Fruit fly (Drosophila melanogaster) whole organism, embryonic: Measurements from ENCODE around the gene CG14431.

Experiments
- Ada2b ChIP-seq: fragments of 200-800 bp; sonication (Bioruptor generic); IDR thresholded peaks from 2 replicates; pipeline ENCODE4 v1.3.6; 2022; ENCODE audit warnings: missing biosample characterization, missing genetic modification characterization
- Aef1 ChIP-seq: fragments of 200-800 bp; sonication (Bioruptor generic); IDR thresholded peaks from 3 replicates; pipeline ENCODE4 v1.3.6; 2022; ENCODE audit warnings: missing biosample characterization, missing genetic modification characterization
- Awh ChIP-seq: fragments of 200-800 bp; sonication (Bioruptor generic); IDR thresholded peaks from 2 replicates; pipeline ENCODE4, ENCODE4 v1.3.6; 2022; ENCODE audit warnings: missing biosample characterization, missing genetic modification characterization
- B-H1 ChIP-seq: fragments of 200-800 bp; sonication (Bioruptor generic); IDR thresholded peaks from 3 replicates; pipeline ENCODE4 v1.3.6; 2022; ENCODE audit warnings: missing biosample characterization, missing genetic modification characterization
- Bgb ChIP-seq: fragments of 200-800 bp; sonication (Bioruptor generic); IDR thresholded peaks from 2 replicates; pipeline ENCODE4 v1.3.6; 2022; ENCODE audit warnings: missing biosample characterization, missing genetic modification characterization; ENCODE audit not compliant: partially characterized antibody
- CG13424 ChIP-seq: fragments of 200-800 bp; sonication (Bioruptor generic); optimal IDR thresholded peaks from 2 replicates; lab custom pipeline; 2019; ENCODE audit warnings: missing biosample characterization, mild to moderate bottlenecking, missing genetic modification characterization, moderate library complexity
- CG14860 ChIP-seq: fragments of 200-800 bp; sonication (Bioruptor generic); IDR thresholded peaks from 3 replicates; pipeline ENCODE4 v1.3.6; 2022; ENCODE audit warnings: missing biosample characterization, missing genetic modification characterization; ENCODE audit not compliant: partially characterized antibody
- CG1647 ChIP-seq: fragments of 200-800 bp; sonication (Bioruptor generic); optimal IDR thresholded peaks from 3 replicates; lab custom pipeline; 2016; ENCODE audit warnings: missing biosample characterization, missing genetic modification characterization
- CG17359 ChIP-seq: fragments of 200-800 bp; sonication (Bioruptor generic); optimal IDR thresholded peaks from 3 replicates; lab custom pipeline; 2018; ENCODE audit warnings: missing biosample characterization, mild to moderate bottlenecking, missing genetic modification characterization, moderate library complexity
- CG18619 ChIP-seq: fragments of 200-800 bp; sonication (Bioruptor generic); optimal IDR thresholded peaks from 3 replicates; lab custom pipeline; 2017; ENCODE audit warnings: missing biosample characterization, mild to moderate bottlenecking, missing genetic modification characterization
- CG2129 ChIP-seq: fragments of 200-800 bp; sonication (Bioruptor generic); IDR thresholded peaks from 2 replicates; pipeline ENCODE4 v1.3.6; 2022; ENCODE audit warnings: missing biosample characterization, missing genetic modification characterization; ENCODE audit not compliant: partially characterized antibody
- CG2678 ChIP-seq: fragments of 200-800 bp; sonication (Bioruptor generic); optimal IDR thresholded peaks from 3 replicates; lab custom pipeline; 2019; ENCODE audit warnings: missing biosample characterization, mild to moderate bottlenecking, missing genetic modification characterization, moderate library complexity
- CG2889 ChIP-seq: fragments of 200-800 bp; sonication (Bioruptor generic); IDR thresholded peaks from 3 replicates; pipeline ENCODE4 v1.3.6; 2022; ENCODE audit warnings: missing biosample characterization, missing genetic modification characterization
- CG31388 ChIP-seq: fragments of 200-800 bp; sonication (Bioruptor generic); optimal IDR thresholded peaks from 2 replicates; lab custom pipeline; 2016; ENCODE audit warnings: missing biosample characterization, missing genetic modification characterization
- CG33557 ChIP-seq: fragments of 200-800 bp; sonication (Bioruptor generic); optimal IDR thresholded peaks from 2 replicates; lab custom pipeline; 2019; ENCODE audit warnings: missing biosample characterization, mild to moderate bottlenecking, missing genetic modification characterization, moderate library complexity
- CG34422 ChIP-seq: fragments of 200-800 bp; sonication (Bioruptor generic); IDR thresholded peaks from 3 replicates; pipeline ENCODE4 v1.3.6; 2022; ENCODE audit warnings: missing biosample characterization, missing genetic modification characterization
- CG3995 ChIP-seq: fragments of 200-800 bp; sonication (Bioruptor generic); optimal IDR thresholded peaks from 3 replicates; lab custom pipeline; 2016; ENCODE audit warnings: missing biosample characterization, missing genetic modification characterization
- CG5180 ChIP-seq: fragments of 200-800 bp; sonication (Bioruptor generic); optimal IDR thresholded peaks from 3 replicates; lab custom pipeline; 2017; ENCODE audit warnings: missing biosample characterization, missing genetic modification characterization, mild to moderate bottlenecking, moderate library complexity, missing genetic modification reagents
- CG6689 ChIP-seq: fragments of 200-800 bp; sonication (Bioruptor generic); IDR thresholded peaks from 2 replicates; pipeline ENCODE4 v1.3.6; 2022; ENCODE audit warnings: missing biosample characterization, missing genetic modification characterization
- CG7357 ChIP-seq: fragments of 200-800 bp; sonication (Bioruptor generic); IDR thresholded peaks from 3 replicates; pipeline ENCODE4 v1.3.6; 2022; ENCODE audit warnings: missing biosample characterization, missing genetic modification characterization
- CG9727 ChIP-seq: fragments of 200-800 bp; sonication (Bioruptor generic); optimal IDR thresholded peaks from 3 replicates; lab custom pipeline; 2017; ENCODE audit warnings: missing biosample characterization, mild to moderate bottlenecking, missing genetic modification characterization
- CoRest ChIP-seq: fragments of 200-800 bp; sonication (Bioruptor generic); optimal IDR thresholded peaks from 3 replicates; lab custom pipeline; 2018; ENCODE audit warnings: missing biosample characterization, mild to moderate bottlenecking, missing genetic modification characterization, moderate library complexity
- Dip2 ChIP-seq: fragments of 200-800 bp; sonication (Bioruptor generic); IDR thresholded peaks from 2 replicates; pipeline ENCODE4 v1.3.6; 2022; ENCODE audit warnings: missing biosample characterization, missing genetic modification characterization
- Dref ChIP-seq: fragments of 200-800 bp; sonication (Bioruptor generic); IDR thresholded peaks from 2 replicates; pipeline ENCODE4 v1.3.6; 2022; ENCODE audit warnings: missing biosample characterization, missing genetic modification characterization
- Gsc ChIP-seq: fragments of 200-800 bp; sonication (Bioruptor generic); IDR thresholded peaks from 2 replicates; pipeline ENCODE4 v1.3.6; 2022; ENCODE audit warnings: missing biosample characterization, missing genetic modification characterization
- H2.0 ChIP-seq: fragments of 200-800 bp; sonication (Bioruptor generic); IDR thresholded peaks from 2 replicates; pipeline ENCODE4 v1.3.6; 2022; ENCODE audit warnings: missing biosample characterization, missing genetic modification characterization
- HLH54F ChIP-seq: fragments of 200-800 bp; sonication (Bioruptor generic); optimal IDR thresholded peaks from 3 replicates; lab custom pipeline; 2016; ENCODE audit warnings: missing biosample characterization, missing genetic modification characterization
- Hey ChIP-seq: fragments of 200-800 bp; sonication (Bioruptor generic); optimal IDR thresholded peaks from 3 replicates; lab custom pipeline; 2018; ENCODE audit warnings: missing biosample characterization, mild to moderate bottlenecking, missing genetic modification characterization
- MBD-R2 ChIP-seq: fragments of 200-800 bp; sonication (Bioruptor generic); IDR thresholded peaks from 2 replicates; pipeline ENCODE4 v1.3.6; 2022; ENCODE audit warnings: missing biosample characterization, missing genetic modification characterization
- Optix ChIP-seq: fragments of 200-800 bp; sonication (Bioruptor generic); IDR thresholded peaks from 3 replicates; pipeline ENCODE4 v1.3.6; 2022; ENCODE audit warnings: missing biosample characterization, missing genetic modification characterization
- Ravus ChIP-seq: fragments of 200-800 bp; sonication (Bioruptor generic); IDR thresholded peaks from 2 replicates; pipeline ENCODE4 v1.3.6; 2022; ENCODE audit warnings: missing biosample characterization, missing genetic modification characterization
- Rx ChIP-seq: fragments of 200-800 bp; sonication (Bioruptor generic); IDR thresholded peaks from 2 replicates; pipeline ENCODE4 v1.3.6; 2022; ENCODE audit warnings: missing biosample characterization, missing genetic modification characterization
- Sin3A ChIP-seq: fragments of >200 bp; optimal IDR thresholded peaks from 2 replicates; lab custom pipeline; 2018
- ab ChIP-seq: fragments of 200-800 bp; sonication (Bioruptor generic); optimal IDR thresholded peaks from 2 replicates; lab custom pipeline; 2016; ENCODE audit warnings: missing biosample characterization, missing genetic modification characterization
- ase ChIP-seq: fragments of 200-800 bp; sonication (Bioruptor generic); IDR thresholded peaks from 3 replicates; pipeline ENCODE4 v1.3.6; 2022; ENCODE audit warnings: missing biosample characterization, missing genetic modification characterization
- danr ChIP-seq: fragments of 200-800 bp; sonication (Bioruptor generic); IDR thresholded peaks from 2 replicates; pipeline ENCODE4 v1.3.6; 2022; ENCODE audit warnings: missing biosample characterization, missing genetic modification characterization
- dmrt11E ChIP-seq: fragments of 200-800 bp; sonication (Bioruptor generic); optimal IDR thresholded peaks from 3 replicates; lab custom pipeline; 2018; ENCODE audit warnings: missing biosample characterization, mild to moderate bottlenecking, missing genetic modification characterization, moderate library complexity
- ems ChIP-seq: fragments of 200-800 bp; sonication (Bioruptor generic); optimal IDR thresholded peaks from 3 replicates; lab custom pipeline; 2016; ENCODE audit warnings: missing biosample characterization, missing genetic modification characterization
- eyg ChIP-seq: fragments of 200-800 bp; sonication (Bioruptor generic); optimal IDR thresholded peaks from 3 replicates; lab custom pipeline; 2016; ENCODE audit warnings: missing biosample characterization, missing genetic modification characterization
- fd102C ChIP-seq: fragments of 200-800 bp; sonication (Bioruptor generic); optimal IDR thresholded peaks from 2 replicates; lab custom pipeline; 2018; ENCODE audit warnings: missing biosample characterization, mild to moderate bottlenecking, missing genetic modification characterization, moderate library complexity
- grn ChIP-seq: fragments of 200-800 bp; sonication (Bioruptor generic); optimal IDR thresholded peaks from 3 replicates; lab custom pipeline; 2017; ENCODE audit warnings: missing biosample characterization, missing genetic modification characterization
- h ChIP-seq: fragments of >200 bp; optimal IDR thresholded peaks from 2 replicates; lab custom pipeline; 2017
- lov ChIP-seq, 2 experiments: fragments of 200-800 bp in 1 of 2; fragments of >200 bp in 1 of 2; sonication (Bioruptor generic) in 1 of 2; IDR thresholded peaks in 1 of 2; optimal IDR thresholded peaks in 1 of 2; 2 replicates in 1 of 2; 3 replicates in 1 of 2; pipeline versions ENCODE4 v1.3.6 to Lab custom; 2017 to 2022; ENCODE audit warnings: missing biosample characterization in 1 of 2, missing genetic modification characterization in 1 of 2
- oc ChIP-seq: fragments of 200-800 bp; sonication (Bioruptor generic); optimal IDR thresholded peaks from 2 replicates; lab custom pipeline; 2018; ENCODE audit warnings: missing biosample characterization, mild to moderate bottlenecking, missing genetic modification characterization, moderate library complexity
- ranshi ChIP-seq: fragments of 200-800 bp; sonication (Bioruptor generic); IDR thresholded peaks from 2 replicates; pipeline ENCODE4 v1.3.6; 2022; ENCODE audit warnings: missing biosample characterization, missing genetic modification characterization
- repo ChIP-seq: fragments of 200-800 bp; sonication (Bioruptor generic); optimal IDR thresholded peaks from 2 replicates; lab custom pipeline; 2016; ENCODE audit warnings: missing biosample characterization, missing genetic modification characterization
- rib ChIP-seq: fragments of 200-800 bp; sonication (Bioruptor generic); IDR thresholded peaks from 2 replicates; pipeline ENCODE4 v1.3.6; 2022; ENCODE audit warnings: missing biosample characterization, missing genetic modification characterization
- row ChIP-seq: fragments of 200-800 bp; sonication (Bioruptor generic); IDR thresholded peaks from 3 replicates; pipeline ENCODE4 v1.3.6; 2022; ENCODE audit warnings: missing biosample characterization, missing genetic modification characterization
- schlank ChIP-seq: fragments of 200-800 bp; sonication (Bioruptor generic); optimal IDR thresholded peaks from 2 replicates; lab custom pipeline; 2018; ENCODE audit warnings: missing biosample characterization, mild to moderate bottlenecking, missing genetic modification characterization
- slp2 ChIP-seq: fragments of 200-800 bp; sonication (Bioruptor generic); optimal IDR thresholded peaks from 2 replicates; lab custom pipeline; 2016; ENCODE audit warnings: missing biosample characterization, missing genetic modification characterization
- zfh1 ChIP-seq: fragments of 200-800 bp; sonication (Bioruptor generic); IDR thresholded peaks from 3 replicates; pipeline ENCODE4 v1.3.6; 2022; ENCODE audit warnings: missing biosample characterization, missing genetic modification characterization

CG14431 gene

DNA sequence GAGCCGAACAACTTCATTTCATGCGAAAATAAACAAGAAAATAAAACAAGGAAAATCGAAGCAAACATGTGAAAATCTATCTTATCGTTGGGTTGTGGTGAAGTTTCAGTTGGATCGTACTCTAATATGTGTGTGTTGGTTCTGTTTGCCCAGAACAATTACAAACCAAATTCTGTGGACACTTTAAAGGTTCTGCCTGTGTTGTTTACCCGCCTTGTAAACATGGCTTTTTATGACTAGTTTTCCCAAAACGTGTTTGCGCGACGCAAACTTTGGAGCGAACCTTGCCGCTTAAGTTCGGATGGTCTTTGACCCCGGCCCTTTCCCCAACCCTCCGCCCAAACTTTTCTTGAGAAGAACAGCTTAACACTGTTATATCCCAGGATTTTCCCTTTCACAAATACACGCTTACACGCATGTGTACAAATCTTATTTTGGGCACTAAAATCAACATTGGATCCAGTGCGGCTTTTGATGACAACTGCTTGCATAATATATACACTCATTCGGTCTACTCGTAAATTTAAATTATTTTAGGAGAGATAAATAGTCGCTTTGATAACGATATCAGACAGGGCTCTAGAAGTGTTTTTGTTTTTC is 96.1 kb downstream of the CG14431 start (continued):
- no peak for TF ChIP-seq CG2129 (GFP tag; lab: Robert Waterston, UW)
- peak; percentile 83 for TF ChIP-seq eyg
- peak; percentile 72 for TF ChIP-seq oc (tag; lab: Kevin White, UChicago)
- TF ChIP-seq Hey (tag; lab: Kevin White, UChicago): peak; percentile 83
- TF ChIP-seq H2.0: peak; percentile 44; the same call in 1 of the 2 replicates
- TF ChIP-seq CG9727: peak; percentile 94
- peak; percentile 23; the same call in 1 of the 2 replicates for TF ChIP-seq danr (GFP tag; lab: Robert Waterston, UW)
- TF ChIP-seq CG5180 (GFP tag; lab: Kevin White, UChicago): peak; percentile 80
- peak; percentile 83 for TF ChIP-seq CG17359 (tag; lab: Kevin White, UChicago)
- no peak for TF ChIP-seq CG14860 (GFP tag; lab: Robert Waterston, UW)
- peak; percentile 90 for TF ChIP-seq dmrt11E
- TF ChIP-seq CG13424 (tag; lab: Kevin White, UChicago): peak; percentile 73
- peak; percentile 54; the same call in 2 of the 3 replicates for TF ChIP-seq ase (GFP tag; lab: Robert Waterston, UW)
- peak; percentile 73 for TF ChIP-seq CG1647 (GFP tag; lab: Kevin White, UChicago)
- TF ChIP-seq CG6689: peak; percentile 68
- TF ChIP-seq Dref (GFP tag; lab: Robert Waterston, UW): no peak
- peak; percentile 78 for TF ChIP-seq CoRest (tag; lab: Kevin White, UChicago)
- TF ChIP-seq CG2889: 0 out of 3 replicates have a peak, but pooled peaks have one; percentile 25
- TF ChIP-seq lov (optimal IDR thresholded peaks at IDR 0.05; lab: Kevin White, UChicago): no peak
- peak; percentile 91 for TF ChIP-seq lov (GFP tag; IDR thresholded peaks at IDR 0.05; lab: Robert Waterston, UW)
- no peak for TF ChIP-seq Bgb
- peak; percentile 61 for TF ChIP-seq Rx
- peak; percentile 84 for TF ChIP-seq grn (GFP tag; lab: Kevin White, UChicago)
- TF ChIP-seq repo (GFP tag; lab: Kevin White, UChicago): peak; percentile 81
- peak; percentile 26 for TF ChIP-seq HLH54F (GFP tag; lab: Kevin White, UChicago)
- peak; percentile 84 for TF ChIP-seq schlank
- peak; percentile 67; the same call in 1 of the 2 replicates for TF ChIP-seq ranshi (GFP tag; lab: Robert Waterston, UW)
- no peak; the same call in 1 of the 2 replicates for TF ChIP-seq Ravus (GFP tag; lab: Robert Waterston, UW)
- peak; percentile 88 for TF ChIP-seq CG2678 (tag; lab: Kevin White, UChicago)
- TF ChIP-seq CG34422 (GFP tag; lab: Robert Waterston, UW): peak; percentile 25; the same call in 1 of the 3 replicates
- TF ChIP-seq CG31388 (GFP tag; lab: Kevin White, UChicago): peak; percentile 62
- TF ChIP-seq CG33557: peak; percentile 98
- TF ChIP-seq Awh (GFP tag; lab: Robert Waterston, UW): peak; percentile 90
- no peak for TF ChIP-seq Sin3A (lab: Kevin White, UChicago)
- no peak for TF ChIP-seq h (lab: Kevin White, UChicago)
- no peak for TF ChIP-seq ab
- TF ChIP-seq zfh1 (GFP tag; lab: Robert Waterston, UW): peak; percentile 88
- peak; percentile 72 for TF ChIP-seq Optix (GFP tag; lab: Robert Waterston, UW)
- peak; percentile 52; the same call in 1 of the 3 replicates for TF ChIP-seq B-H1
- no peak for TF ChIP-seq Gsc (GFP tag; lab: Robert Waterston, UW)
- TF ChIP-seq fd102C: peak; percentile 96
- peak; percentile 82 for TF ChIP-seq CG18619 (GFP tag; lab: Kevin White, UChicago)
- TF ChIP-seq Aef1: no peak
- TF ChIP-seq CG7357 (GFP tag; lab: Robert Waterston, UW): no peak
- TF ChIP-seq rib (GFP tag; lab: Robert Waterston, UW): no peak
- TF ChIP-seq slp2 (GFP tag; lab: Kevin White, UChicago): peak; percentile 68
- TF ChIP-seq CG3995 (GFP tag; lab: Kevin White, UChicago): no peak
- TF ChIP-seq Ada2b (GFP tag; lab: Robert Waterston, UW): no peak
- TF ChIP-seq Dip2 (GFP tag; lab: Robert Waterston, UW): no peak
- peak; percentile 44; the same call in 1 of the 2 replicates for TF ChIP-seq MBD-R2 (GFP tag; lab: Robert Waterston, UW)
- TF ChIP-seq ems: peak; percentile 61
- peak; percentile 23; the same call in 1 of the 3 replicates for TF ChIP-seq row (GFP tag; lab: Robert Waterston, UW)
